Worm (Caenorhabditis elegans): ENCODE results near the gene ceh-36.

Gene ceh-36

DNA sequence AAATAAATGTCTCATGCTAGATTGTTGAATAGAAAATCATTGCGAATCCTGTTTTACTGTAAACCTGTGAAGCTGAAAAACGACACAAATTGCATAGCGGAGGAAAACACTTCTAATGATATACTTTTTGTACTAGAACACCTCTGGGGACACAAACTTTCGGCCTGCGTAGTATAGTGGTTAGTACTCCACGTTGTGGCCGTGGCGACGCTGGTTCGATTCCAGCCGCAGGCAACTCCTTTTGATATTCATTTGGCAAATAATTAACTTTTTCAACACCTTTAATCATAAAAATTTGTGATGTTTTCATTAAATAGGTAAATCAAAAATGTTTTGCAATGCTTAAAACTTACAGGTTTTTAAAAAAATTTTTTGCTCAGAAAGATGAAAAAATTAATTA is 51.5 kb downstream of the ceh-36 start:
- TF ChIP-seq sma-3 (GFP tag; optimal IDR thresholded peaks at IDR 0.05) (peak; percentile 2), unc-62 (GFP tag; optimal IDR thresholded peaks at IDR 0.05) (no peak), lin-13 (GFP tag; optimal IDR thresholded peaks at IDR 0.05) (peak; percentile 7)

DNA sequence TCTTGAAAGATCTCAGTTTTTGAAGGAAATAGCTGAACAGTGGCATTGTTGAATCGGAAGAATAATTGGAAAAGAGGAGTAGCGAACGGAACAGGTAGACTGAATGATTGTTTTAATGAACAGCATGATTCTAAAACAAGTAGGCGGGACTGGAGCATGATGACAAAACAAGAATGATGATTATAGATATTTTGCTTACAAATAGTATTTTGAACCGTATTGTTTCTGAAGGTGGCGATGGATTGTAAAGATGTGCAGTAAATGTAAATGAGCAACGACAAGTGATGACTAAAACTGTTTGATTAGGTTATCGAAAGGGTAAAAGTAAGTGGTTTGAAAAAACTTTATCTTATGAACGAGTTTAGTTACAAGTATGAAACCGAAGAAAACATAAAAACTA is 52.1 kb downstream of the ceh-36 start, which contains the start of gene F28H6.8:
F28H6.8 (minus strand) TSS at position 101 of the 400 bp plus-strand sequence.
- no peak for TF ChIP-seq snpc-4 (tag; optimal IDR thresholded peaks at IDR 0.05)
